Fruit fly (Drosophila melanogaster) whole organism, embryonic: ENCODE results near the gene mib1.

Source experiments
- Ada2b ChIP-seq: fragments of 200-800 bp; sonication (Bioruptor generic); IDR thresholded peaks from 2 replicates; pipeline ENCODE4 v1.3.6; 2022; ENCODE audit warnings: missing biosample characterization, missing genetic modification characterization
- CG12155 ChIP-seq: fragments of 200-800 bp; sonication (Bioruptor generic); optimal IDR thresholded peaks from 3 replicates; lab custom pipeline; 2016; ENCODE audit warnings: missing biosample characterization, missing genetic modification characterization
- CG12391 ChIP-seq: fragments of 200-800 bp; sonication (Bioruptor generic); optimal IDR thresholded peaks from 3 replicates; lab custom pipeline; 2018; ENCODE audit warnings: missing biosample characterization, mild to moderate bottlenecking, missing genetic modification characterization, moderate library complexity
- CG12942 ChIP-seq: fragments of 200-800 bp; sonication (Bioruptor generic); optimal IDR thresholded peaks from 3 replicates; lab custom pipeline; 2016; ENCODE audit warnings: missing biosample characterization, missing genetic modification characterization
- CG13775 ChIP-seq: fragments of 200-800 bp; sonication (Bioruptor generic); optimal IDR thresholded peaks from 3 replicates; lab custom pipeline; 2017; ENCODE audit warnings: missing biosample characterization, mild to moderate bottlenecking, missing genetic modification characterization
- CG17186 ChIP-seq: fragments of 200-800 bp; sonication (Bioruptor generic); optimal IDR thresholded peaks from 3 replicates; lab custom pipeline; 2017; ENCODE audit warnings: missing biosample characterization, missing genetic modification reagents, missing genetic modification characterization
- CG18011 ChIP-seq: fragments of 200-800 bp; sonication (Bioruptor generic); optimal IDR thresholded peaks from 2 replicates; lab custom pipeline; 2017; ENCODE audit warnings: missing biosample characterization, missing genetic modification characterization, mild to moderate bottlenecking, moderate library complexity, missing genotype
- CG2889 ChIP-seq: fragments of 200-800 bp; sonication (Bioruptor generic); IDR thresholded peaks from 3 replicates; pipeline ENCODE4 v1.3.6; 2022; ENCODE audit warnings: missing biosample characterization, missing genetic modification characterization
- CG30403 ChIP-seq: fragments of 200-800 bp; sonication (Bioruptor generic); optimal IDR thresholded peaks from 3 replicates; lab custom pipeline; 2016; ENCODE audit warnings: missing biosample characterization, missing genetic modification characterization
- CG3065 ChIP-seq: fragments of 200-800 bp; sonication (Bioruptor generic); optimal IDR thresholded peaks from 2 replicates; lab custom pipeline; 2016; ENCODE audit warnings: missing biosample characterization, missing genetic modification characterization
- CG31365 ChIP-seq: fragments of 200-800 bp; sonication (Bioruptor generic); optimal IDR thresholded peaks from 2 replicates; lab custom pipeline; 2018; ENCODE audit warnings: missing biosample characterization, mild to moderate bottlenecking, missing genetic modification characterization
- CG3163 ChIP-seq: fragments of 200-800 bp; sonication (Bioruptor generic); optimal IDR thresholded peaks from 3 replicates; lab custom pipeline; 2016; ENCODE audit warnings: missing biosample characterization, missing genetic modification characterization
- CG3726 ChIP-seq: fragments of 200-800 bp; sonication (Bioruptor generic); IDR thresholded peaks from 3 replicates; pipeline ENCODE4, ENCODE4 v1.3.6; 2022; ENCODE audit warnings: missing biosample characterization, missing genetic modification characterization
- CG43689 ChIP-seq: fragments of 200-800 bp; sonication (Bioruptor generic); IDR thresholded peaks from 2 replicates; pipeline ENCODE4 v1.3.6; 2022; ENCODE audit warnings: missing biosample characterization, missing genetic modification characterization
- CG8388 ChIP-seq: fragments of 200-800 bp; sonication (Bioruptor generic); optimal IDR thresholded peaks from 2 replicates; lab custom pipeline; 2019; ENCODE audit warnings: missing biosample characterization, mild to moderate bottlenecking, missing genetic modification characterization, moderate library complexity
- CG8478 ChIP-seq: fragments of >200 bp; optimal IDR thresholded peaks from 2 replicates; lab custom pipeline; 2018
- CG8765 ChIP-seq: fragments of 200-800 bp; sonication (Bioruptor generic); IDR thresholded peaks from 2 replicates; pipeline ENCODE4 v1.3.6; 2022; ENCODE audit warnings: missing biosample characterization, missing genetic modification characterization
- CG8944 ChIP-seq: fragments of 200-800 bp; sonication (Bioruptor generic); optimal IDR thresholded peaks from 3 replicates; lab custom pipeline; 2016; ENCODE audit warnings: missing biosample characterization, missing genetic modification characterization
- CoRest ChIP-seq: fragments of 200-800 bp; sonication (Bioruptor generic); optimal IDR thresholded peaks from 3 replicates; lab custom pipeline; 2018; ENCODE audit warnings: missing biosample characterization, mild to moderate bottlenecking, missing genetic modification characterization, moderate library complexity
- Fer1 ChIP-seq: fragments of 200-800 bp; sonication (Bioruptor generic); optimal IDR thresholded peaks from 2 replicates; lab custom pipeline; 2017; ENCODE audit warnings: missing biosample characterization, mild to moderate bottlenecking, missing genetic modification characterization
- H2.0 ChIP-seq: fragments of 200-800 bp; sonication (Bioruptor generic); IDR thresholded peaks from 2 replicates; pipeline ENCODE4 v1.3.6; 2022; ENCODE audit warnings: missing biosample characterization, missing genetic modification characterization
- HmgZ ChIP-seq: fragments of 200-800 bp; sonication (Bioruptor generic); optimal IDR thresholded peaks from 2 replicates; lab custom pipeline; 2018; ENCODE audit warnings: missing biosample characterization, mild to moderate bottlenecking, missing genetic modification characterization
- Hsf ChIP-seq: fragments of 200-800 bp; sonication (Bioruptor generic); optimal IDR thresholded peaks from 3 replicates; lab custom pipeline; 2016; ENCODE audit warnings: missing biosample characterization, missing genetic modification characterization
- Lim3 ChIP-seq: fragments of 200-800 bp; sonication (Bioruptor generic); IDR thresholded peaks from 2 replicates; pipeline ENCODE4 v1.3.6; 2022; ENCODE audit warnings: missing biosample characterization, missing genetic modification characterization
- MBD-R2 ChIP-seq: fragments of 200-800 bp; sonication (Bioruptor generic); IDR thresholded peaks from 2 replicates; pipeline ENCODE4 v1.3.6; 2022; ENCODE audit warnings: missing biosample characterization, missing genetic modification characterization
- Mes4 ChIP-seq: fragments of 200-800 bp; sonication (Bioruptor generic); optimal IDR thresholded peaks from 2 replicates; lab custom pipeline; 2016; ENCODE audit warnings: missing biosample characterization, missing genetic modification characterization
- NFAT ChIP-seq: fragments of 200-800 bp; sonication (Bioruptor generic); IDR thresholded peaks from 2 replicates; pipeline ENCODE4 v1.3.6; 2022; ENCODE audit warnings: missing biosample characterization, missing genetic modification characterization
- Sox102F ChIP-seq: fragments of 200-800 bp; sonication (Bioruptor generic); optimal IDR thresholded peaks from 2 replicates; lab custom pipeline; 2018; ENCODE audit warnings: missing biosample characterization, mild to moderate bottlenecking, missing genetic modification characterization, moderate library complexity
- Sry-β ChIP-seq: fragments of 200-800 bp; sonication (Bioruptor generic); optimal IDR thresholded peaks from 2 replicates; lab custom pipeline; 2018; ENCODE audit warnings: missing biosample characterization, mild to moderate bottlenecking, missing genetic modification characterization, moderate library complexity
- TFAM ChIP-seq: fragments of 200-800 bp; sonication (Bioruptor generic); optimal IDR thresholded peaks from 2 replicates; lab custom pipeline; 2017; ENCODE audit warnings: missing biosample characterization, missing genetic modification characterization, inconsistent platforms
- Trl ChIP-seq, 3 experiments: fragments of >200 bp in 2 of 3; fragments of 200-800 bp in 1 of 3; sonication (Bioruptor generic) in 1 of 3; optimal IDR thresholded peaks; 2 replicates in 1 of 3; 3 replicates in 2 of 3; lab custom pipeline; 2016 to 2017; ENCODE audit warnings: missing biosample characterization in 1 of 3, missing genetic modification characterization in 1 of 3
- Xbp1 ChIP-seq: fragments of 200-800 bp; sonication (Bioruptor generic); optimal IDR thresholded peaks from 3 replicates; lab custom pipeline; 2016; ENCODE audit warnings: missing biosample characterization, mild to moderate bottlenecking, missing genetic modification characterization
- btn ChIP-seq: fragments of 200-800 bp; sonication (Bioruptor generic); optimal IDR thresholded peaks from 2 replicates; lab custom pipeline; 2016; ENCODE audit warnings: missing biosample characterization, missing genetic modification characterization
- caup ChIP-seq: fragments of 200-800 bp; sonication (Bioruptor generic); optimal IDR thresholded peaks from 3 replicates; lab custom pipeline; 2017; ENCODE audit warnings: missing biosample characterization, mild to moderate bottlenecking, missing genetic modification characterization, moderate library complexity; ENCODE audit not compliant: severe bottlenecking
- chinmo ChIP-seq: fragments of 200-800 bp; sonication (Bioruptor generic); IDR thresholded peaks from 4 replicates; pipeline ENCODE4 v1.3.6; 2022; ENCODE audit warnings: missing biosample characterization, missing genetic modification characterization; ENCODE audit not compliant: partially characterized antibody
- fru ChIP-seq: fragments of >200 bp; optimal IDR thresholded peaks from 2 replicates; lab custom pipeline; 2017
- kay ChIP-seq: fragments of 200-800 bp; sonication (Bioruptor generic); optimal IDR thresholded peaks from 2 replicates; lab custom pipeline; 2016; ENCODE audit warnings: missing biosample characterization, missing genetic modification characterization
- klu ChIP-seq: fragments of 200-800 bp; sonication (Bioruptor generic); IDR thresholded peaks from 2 replicates; pipeline ENCODE4 v1.3.6; 2022; ENCODE audit warnings: missing biosample characterization, missing genetic modification characterization
- lov ChIP-seq, 2 experiments: fragments of 200-800 bp in 1 of 2; fragments of >200 bp in 1 of 2; sonication (Bioruptor generic) in 1 of 2; IDR thresholded peaks in 1 of 2; optimal IDR thresholded peaks in 1 of 2; 2 replicates in 1 of 2; 3 replicates in 1 of 2; pipeline versions ENCODE4 v1.3.6 to Lab custom; 2017 to 2022; ENCODE audit warnings: missing biosample characterization in 1 of 2, missing genetic modification characterization in 1 of 2
- luna ChIP-seq: fragments of 200-800 bp; sonication (Bioruptor generic); optimal IDR thresholded peaks from 2 replicates; lab custom pipeline; 2016; ENCODE audit warnings: missing biosample characterization, missing genetic modification characterization
- nmo ChIP-seq: fragments of 200-800 bp; sonication (Bioruptor generic); optimal IDR thresholded peaks from 2 replicates; lab custom pipeline; 2018; ENCODE audit warnings: missing biosample characterization, mild to moderate bottlenecking, missing genetic modification characterization, moderate library complexity
- pho ChIP-seq: fragments of 200-800 bp; sonication (Bioruptor generic); optimal IDR thresholded peaks from 2 replicates; lab custom pipeline; 2016; ENCODE audit warnings: missing biosample characterization, missing genetic modification characterization
- phol ChIP-seq: fragments of 200-800 bp; sonication (Bioruptor generic); optimal IDR thresholded peaks from 3 replicates; lab custom pipeline; 2018; ENCODE audit warnings: missing biosample characterization, mild to moderate bottlenecking, missing genetic modification characterization, moderate library complexity
- salm ChIP-seq: fragments of 200-800 bp; sonication (Bioruptor generic); optimal IDR thresholded peaks from 2 replicates; lab custom pipeline; 2018; ENCODE audit warnings: missing biosample characterization, mild to moderate bottlenecking, missing genetic modification characterization
- scrt ChIP-seq: fragments of 200-800 bp; sonication (Bioruptor generic); optimal IDR thresholded peaks from 2 replicates; lab custom pipeline; 2018; ENCODE audit warnings: missing biosample characterization, mild to moderate bottlenecking, missing genetic modification characterization, moderate library complexity
- sd ChIP-seq: fragments of 200-800 bp; sonication (Bioruptor generic); optimal IDR thresholded peaks from 3 replicates; lab custom pipeline; 2018; ENCODE audit warnings: missing biosample characterization, mild to moderate bottlenecking, missing genetic modification characterization, moderate library complexity
- sisA ChIP-seq: fragments of 200-800 bp; sonication (Bioruptor generic); IDR thresholded peaks from 2 replicates; pipeline ENCODE4 v1.3.6; 2022; ENCODE audit warnings: missing biosample characterization, missing genetic modification characterization
- slbo ChIP-seq: fragments of 200-800 bp; sonication (Bioruptor generic); IDR thresholded peaks from 2 replicates; pipeline ENCODE4 v1.3.6; 2022; ENCODE audit warnings: missing biosample characterization, missing genetic modification characterization
- so ChIP-seq: fragments of 200-800 bp; sonication (Bioruptor generic); IDR thresholded peaks from 3 replicates; pipeline ENCODE4 v1.3.6; 2022; ENCODE audit warnings: missing biosample characterization, missing genetic modification characterization
- toy ChIP-seq: fragments of 200-800 bp; sonication (Bioruptor generic); IDR thresholded peaks from 2 replicates; pipeline ENCODE4 v1.3.6; 2022; ENCODE audit warnings: missing biosample characterization, missing genetic modification characterization
- ttk ChIP-seq: fragments of 200-800 bp; sonication (Bioruptor generic); IDR thresholded peaks from 2 replicates; pipeline ENCODE4 v2.1.2; 2022; ENCODE audit warnings: missing biosample characterization, missing genetic modification characterization

The mib1 gene

DNA sequence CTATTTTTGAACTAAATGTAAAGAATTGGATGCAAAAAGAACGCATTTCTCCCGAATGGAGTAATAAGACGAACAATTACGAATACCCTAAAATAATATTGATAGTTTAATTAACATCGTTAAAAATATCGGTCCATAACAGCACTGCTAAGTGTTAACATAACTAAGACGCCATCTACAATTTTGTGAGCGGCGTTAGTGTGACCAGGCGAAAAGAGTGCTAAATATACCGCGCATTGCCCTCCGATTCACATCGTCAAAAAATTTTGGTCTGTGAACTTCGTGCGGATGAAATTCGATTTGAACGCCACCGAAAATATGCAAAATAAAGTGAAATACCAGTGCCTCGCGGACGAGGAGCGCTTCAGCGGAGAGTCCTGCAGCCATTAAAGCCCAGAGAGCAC lies 40.1 kb upstream of the mib1 start, which contains the start of gene Mbs (continued):
- no peak for TF ChIP-seq sd (tag; lab: Kevin White, UChicago)
- TF ChIP-seq CG3163 (GFP tag; lab: Kevin White, UChicago), result no peak
- TF ChIP-seq CG31365 (tag; lab: Kevin White, UChicago), result peak; percentile 36
- peak; percentile 58; the same call in 1 of the 3 replicates for TF ChIP-seq so (GFP tag; lab: Robert Waterston, UW)
- no peak for TF ChIP-seq btn (GFP tag; lab: Kevin White, UChicago)
- TF ChIP-seq CG18011, result no peak
- peak; percentile 10; the same call in 1 of the 2 replicates for TF ChIP-seq NFAT
- 0 out of 2 replicates have a peak, but pooled peaks have one; percentile 6 for TF ChIP-seq ttk
- no peak for TF ChIP-seq CG2889
- no peak for TF ChIP-seq Trl (optimal IDR thresholded peaks at IDR 0.05; lab: Kevin White, UChicago)
- TF ChIP-seq Trl (GFP tag; optimal IDR thresholded peaks at IDR 0.05; lab: Kevin White, UChicago), result no peak
- TF ChIP-seq CG17186 (GFP tag; lab: Kevin White, UChicago), result peak; percentile 46
- TF ChIP-seq salm, result no peak
- TF ChIP-seq CG8944, result no peak
- peak; percentile 45 for TF ChIP-seq CG12391 (tag; lab: Kevin White, UChicago)
- peak; percentile 25; the same call in 1 of the 2 replicates for TF ChIP-seq MBD-R2 (GFP tag; lab: Robert Waterston, UW)
- TF ChIP-seq lov (optimal IDR thresholded peaks at IDR 0.05; lab: Kevin White, UChicago), result no peak
- no peak for TF ChIP-seq lov (GFP tag; IDR thresholded peaks at IDR 0.05; lab: Robert Waterston, UW)
- TF ChIP-seq CG30403 (GFP tag; lab: Kevin White, UChicago), result no peak
- no peak for TF ChIP-seq Sry-β
- TF ChIP-seq nmo (GFP tag; lab: Kevin White, UChicago), result no peak
- peak; percentile 45 for TF ChIP-seq phol
- no peak for TF ChIP-seq Lim3
- no peak for TF ChIP-seq toy (GFP tag; lab: Robert Waterston, UW)
- no peak for TF ChIP-seq CG13775 (GFP tag; lab: Kevin White, UChicago)
- no peak for TF ChIP-seq CG8765 (GFP tag; lab: Robert Waterston, UW)
- TF ChIP-seq Sox102F (GFP tag; lab: Kevin White, UChicago), result no peak
- TF ChIP-seq pho (GFP tag; lab: Kevin White, UChicago), result no peak
- TF ChIP-seq kay, result no peak
- TF ChIP-seq CG8478, result no peak
- TF ChIP-seq CG3726 (GFP tag; lab: Robert Waterston, UW), result no peak
- no peak for TF ChIP-seq CG12155 (GFP tag; lab: Kevin White, UChicago)
- peak; percentile 27 for TF ChIP-seq caup (GFP tag; lab: Kevin White, UChicago)
- TF ChIP-seq klu, result no peak
- TF ChIP-seq H2.0 (GFP tag; lab: Robert Waterston, UW), result no peak
- TF ChIP-seq chinmo (GFP tag; lab: Robert Waterston, UW), result no peak; the same call in 3 of the 4 replicates
- TF ChIP-seq scrt (GFP tag; lab: Kevin White, UChicago), result no peak
- no peak for TF ChIP-seq CG8388 (GFP tag; lab: Kevin White, UChicago)
- no peak for TF ChIP-seq TFAM (GFP tag; lab: Kevin White, UChicago)
- TF ChIP-seq Fer1 (GFP tag; lab: Kevin White, UChicago), result no peak
- TF ChIP-seq CG12942 (GFP tag; lab: Kevin White, UChicago), result no peak
- no peak for TF ChIP-seq luna
- TF ChIP-seq CoRest (tag; lab: Kevin White, UChicago), result no peak
- no peak for TF ChIP-seq CG43689 (GFP tag; lab: Robert Waterston, UW)
- TF ChIP-seq CG3065 (GFP tag; lab: Kevin White, UChicago), result no peak
- TF ChIP-seq Xbp1 (GFP tag; lab: Kevin White, UChicago), result no peak
- TF ChIP-seq sisA, result no peak
- no peak for TF ChIP-seq fru (lab: Kevin White, UChicago)
- no peak for TF ChIP-seq Ada2b
- peak; percentile 42; the same call in 1 of the 2 replicates for TF ChIP-seq slbo (GFP tag; lab: Robert Waterston, UW)
- TF ChIP-seq Hsf (GFP tag; lab: Kevin White, UChicago), result no peak
- TF ChIP-seq Mes4, result no peak
- peak; percentile 33 for TF ChIP-seq HmgZ (tag; lab: Kevin White, UChicago)
